Worm (Caenorhabditis elegans): Measurements from ENCODE around the gene F58B4.3.

DNA sequence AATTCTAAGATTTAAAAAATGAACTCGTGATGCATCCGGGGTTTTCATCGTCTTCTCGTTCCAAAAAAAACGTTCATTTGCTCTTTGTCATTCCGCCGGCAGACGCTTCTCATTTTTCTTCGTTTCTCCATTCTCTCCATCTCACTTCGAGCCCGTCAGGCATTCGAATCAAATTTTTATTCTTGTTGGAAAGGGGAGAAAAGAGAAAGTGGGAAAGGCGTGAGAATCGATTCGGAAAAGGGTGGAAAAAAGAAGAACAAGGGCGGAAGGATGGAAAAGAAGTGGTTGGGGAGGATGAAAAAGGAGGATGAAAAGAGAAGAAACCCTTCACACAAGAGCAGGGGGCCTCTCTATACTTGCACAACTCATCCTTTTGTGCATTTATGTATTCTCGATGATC is 24.8 kb upstream of the F58B4.3 start:
- peak; percentile 68 for TF ChIP-seq ces-1 (GFP tag; optimal IDR thresholded peaks at IDR 0.05)
- TF ChIP-seq unc-62 (GFP tag; optimal IDR thresholded peaks at IDR 0.05), result no peak
- no peak for TF ChIP-seq lsy-2 (tag; optimal IDR thresholded peaks at IDR 0.05)
- TF ChIP-seq pha-4 (tag; optimal IDR thresholded peaks at IDR 0.05), result no peak
- no peak for TF ChIP-seq ceh-39 (tag; optimal IDR thresholded peaks at IDR 0.05)
- TF ChIP-seq nhr-28 (tag; optimal IDR thresholded peaks at IDR 0.05), result no peak
- no peak for TF ChIP-seq cnd-1 (tag; optimal IDR thresholded peaks at IDR 0.05)
- TF ChIP-seq nhr-76 (tag; optimal IDR thresholded peaks at IDR 0.05), result no peak
- no peak for TF ChIP-seq unc-39 (tag; optimal IDR thresholded peaks at IDR 0.05)
- no peak for TF ChIP-seq nhr-12 (tag; optimal IDR thresholded peaks at IDR 0.05)
- TF ChIP-seq mep-1 (tag; optimal IDR thresholded peaks at IDR 0.05), result no peak
- TF ChIP-seq sem-2 (GFP tag; optimal IDR thresholded peaks at IDR 0.05), result no peak
- no peak for TF ChIP-seq snpc-4 (tag; optimal IDR thresholded peaks at IDR 0.05)
- no peak for TF ChIP-seq ztf-11 (tag; optimal IDR thresholded peaks at IDR 0.05)
